Worm (Caenorhabditis elegans) whole organism, mixed stage, embryonic: ENCODE results near the gene Y54G11A.1.

ENCODE experiments used
- M03D4.4 ChIP-seq: sonication (generic microtip); optimal IDR thresholded peaks from 2 replicates; lab custom pipeline; 2017; ENCODE audit warnings: mild to moderate bottlenecking, missing genetic modification characterization, missing compliant biosample characterization
- bed-3 ChIP-seq: fragments of 200-800 bp; sonication (Bioruptor generic); optimal IDR thresholded peaks from 3 replicates; lab custom pipeline; 2018; ENCODE audit warnings: mild to moderate bottlenecking, missing genetic modification characterization, moderate library complexity, missing compliant biosample characterization
- blmp-1 ChIP-seq: fragments of 150-350 bp; optimal IDR thresholded peaks from 2 replicates; lab custom pipeline; 2014; ENCODE audit warnings: missing biosample characterization, missing genetic modification characterization
- ceh-39 ChIP-seq: fragments of 150-350 bp; optimal IDR thresholded peaks from 2 replicates; lab custom pipeline; 2014; ENCODE audit warnings: missing biosample characterization, missing genetic modification characterization
- ceh-43 ChIP-seq: fragments of 200-800 bp; sonication (Bioruptor generic); optimal IDR thresholded peaks from 2 replicates; lab custom pipeline; 2018; ENCODE audit warnings: mild to moderate bottlenecking, missing genetic modification characterization, moderate library complexity, missing compliant biosample characterization
- ceh-83 ChIP-seq: fragments of 200-800 bp; sonication (Bioruptor generic); optimal IDR thresholded peaks from 2 replicates; lab custom pipeline; 2018; ENCODE audit warnings: mild to moderate bottlenecking, missing genetic modification characterization, missing compliant biosample characterization
- ces-1 ChIP-seq: fragments of 150-350 bp; optimal IDR thresholded peaks from 2 replicates; lab custom pipeline; 2014; ENCODE audit warnings: missing biosample characterization, missing genetic modification reagents, missing genetic modification characterization
- cnd-1 ChIP-seq: fragments of 200-800 bp; sonication (Bioruptor generic); optimal IDR thresholded peaks from 2 replicates; lab custom pipeline; 2018; ENCODE audit warnings: mild to moderate bottlenecking, missing genetic modification characterization, missing compliant biosample characterization
- drap-1 ChIP-seq: fragments of 200-800 bp; sonication (Bioruptor generic); optimal IDR thresholded peaks from 3 replicates; lab custom pipeline; 2018; ENCODE audit warnings: mild to moderate bottlenecking, missing genetic modification characterization, missing compliant biosample characterization
- elt-1 ChIP-seq: sonication (generic microtip); optimal IDR thresholded peaks from 2 replicates; lab custom pipeline; 2017; ENCODE audit warnings: missing genetic modification characterization, mild to moderate bottlenecking, missing compliant biosample characterization, antibody characterized with exemption, moderate library complexity, borderline replicate concordance; ENCODE audit not compliant: insufficient read depth
- flh-1 ChIP-seq: fragments of 200-800 bp; sonication (Bioruptor generic); optimal IDR thresholded peaks from 2 replicates; lab custom pipeline; 2018; ENCODE audit warnings: mild to moderate bottlenecking, missing genetic modification characterization, moderate library complexity, missing compliant biosample characterization
- ham-2 ChIP-seq: fragments of 200-800 bp; sonication (Bioruptor generic); optimal IDR thresholded peaks from 2 replicates; lab custom pipeline; 2018; ENCODE audit warnings: mild to moderate bottlenecking, missing genetic modification characterization, missing compliant biosample characterization
- hlh-1 ChIP-seq: fragments of 150-350 bp; optimal IDR thresholded peaks from 2 replicates; lab custom pipeline; 2014; ENCODE audit warnings: missing biosample characterization, missing genetic modification reagents, missing genetic modification characterization
- lin-13 ChIP-seq: fragments of 150-350 bp; optimal IDR thresholded peaks from 2 replicates; lab custom pipeline; 2014; ENCODE audit warnings: missing biosample characterization, missing genetic modification characterization
- lsy-2 ChIP-seq: fragments of 150-350 bp; optimal IDR thresholded peaks from 2 replicates; lab custom pipeline; 2014; ENCODE audit warnings: missing biosample characterization, missing genetic modification characterization
- mab-5 ChIP-seq: fragments of 150-350 bp; optimal IDR thresholded peaks from 2 replicates; lab custom pipeline; 2014; ENCODE audit warnings: missing biosample characterization, missing genetic modification characterization
- mep-1 ChIP-seq: fragments of 150-350 bp; optimal IDR thresholded peaks from 2 replicates; lab custom pipeline; 2017; ENCODE audit warnings: missing biosample characterization, missing genetic modification reagents, missing genetic modification characterization, inconsistent platforms
- mls-2 ChIP-seq: sonication (generic microtip); optimal IDR thresholded peaks from 2 replicates; lab custom pipeline; 2016; ENCODE audit warnings: mild to moderate bottlenecking, missing genetic modification characterization, moderate library complexity, missing compliant biosample characterization
- nhr-12 ChIP-seq: fragments of 150-350 bp; optimal IDR thresholded peaks from 2 replicates; lab custom pipeline; 2014; ENCODE audit warnings: missing biosample characterization, missing genetic modification characterization
- nhr-2 ChIP-seq: fragments of 150-350 bp; optimal IDR thresholded peaks from 2 replicates; lab custom pipeline; 2014; ENCODE audit warnings: missing biosample characterization, missing genetic modification characterization
- nhr-237 ChIP-seq: fragments of 150-350 bp; optimal IDR thresholded peaks from 2 replicates; lab custom pipeline; 2014; ENCODE audit warnings: missing biosample characterization, missing genetic modification characterization
- nhr-28 ChIP-seq: fragments of 150-350 bp; optimal IDR thresholded peaks from 2 replicates; lab custom pipeline; 2014; ENCODE audit warnings: missing biosample characterization, missing genetic modification characterization
- nhr-76 ChIP-seq: sonication (generic microtip); optimal IDR thresholded peaks from 2 replicates; lab custom pipeline; 2017; ENCODE audit warnings: missing biosample characterization, missing genetic modification characterization
- pha-4 ChIP-seq: fragments of 150-350 bp; optimal IDR thresholded peaks from 2 replicates; lab custom pipeline; 2018; ENCODE audit warnings: missing biosample characterization, missing genetic modification reagents, missing genetic modification characterization
- sem-2 ChIP-seq: fragments of 200-800 bp; sonication (Bioruptor generic); optimal IDR thresholded peaks from 2 replicates; lab custom pipeline; 2018; ENCODE audit warnings: mild to moderate bottlenecking, missing genetic modification characterization, missing compliant biosample characterization
- snpc-4 ChIP-seq: fragments of 150-350 bp; optimal IDR thresholded peaks from 2 replicates; lab custom pipeline; 2014; ENCODE audit warnings: missing biosample characterization, missing genetic modification characterization
- sptf-1 ChIP-seq: sonication (generic microtip); optimal IDR thresholded peaks from 2 replicates; lab custom pipeline; 2017; ENCODE audit warnings: mild to moderate bottlenecking, missing genetic modification characterization, moderate library complexity, missing compliant biosample characterization
- tbx-8 ChIP-seq: fragments of 200-800 bp; sonication (Bioruptor generic); optimal IDR thresholded peaks from 2 replicates; lab custom pipeline; 2018; ENCODE audit warnings: mild to moderate bottlenecking, missing genetic modification characterization, moderate library complexity, missing compliant biosample characterization
- unc-120 ChIP-seq: sonication (generic microtip); optimal IDR thresholded peaks from 2 replicates; lab custom pipeline; 2017; ENCODE audit warnings: missing genetic modification characterization, missing compliant biosample characterization; ENCODE audit not compliant: poor library complexity, severe bottlenecking
- unc-39 ChIP-seq: fragments of 150-350 bp; optimal IDR thresholded peaks from 2 replicates; lab custom pipeline; 2014; ENCODE audit warnings: missing biosample characterization, missing genetic modification characterization
- unc-62 ChIP-seq: fragments of 150-350 bp; optimal IDR thresholded peaks from 2 replicates; lab custom pipeline; 2014; ENCODE audit warnings: missing biosample characterization, missing genetic modification reagents, missing genetic modification characterization
- zip-8 ChIP-seq: fragments of 150-350 bp; optimal IDR thresholded peaks from 2 replicates; lab custom pipeline; 2014; ENCODE audit warnings: missing biosample characterization, missing genetic modification characterization

Y54G11A.1 gene

DNA sequence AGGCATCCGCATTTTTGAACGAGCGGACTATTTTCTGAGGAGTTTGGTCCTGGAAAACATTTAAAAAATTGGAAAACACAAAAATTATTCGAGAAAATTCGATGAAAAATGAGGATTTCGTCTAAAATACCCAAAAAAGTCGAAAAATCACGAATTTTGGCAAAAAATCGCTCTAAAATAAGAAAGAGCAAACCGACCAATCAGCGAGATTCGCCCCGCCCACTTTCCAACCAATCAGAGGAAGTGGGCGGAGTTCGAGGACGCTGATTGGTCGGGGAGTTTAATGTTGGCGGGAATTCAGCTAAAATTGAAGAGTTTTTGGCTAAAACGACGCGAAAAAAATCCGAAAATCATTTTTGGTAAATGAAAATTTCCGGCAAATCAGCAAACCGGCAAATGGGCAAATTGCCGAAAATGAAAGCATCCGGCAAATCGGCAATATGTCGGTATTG, at the start of gene Y54G11A.1:
Gene Y54G11A.1 (minus strand): TSS at position 51 of the 452 bp plus-strand sequence.
- TF ChIP-seq elt-1 (tag; lab: Kevin White, UChicago) (no peak), sptf-1 (no peak), hlh-1 (tag; lab: Kevin White, UChicago) (no peak), mab-5 (no peak), ham-2 (GFP tag; lab: Kevin White, UChicago) (no peak), nhr-28 (tag; lab: Kevin White, UChicago) (no peak), unc-120 (no peak), unc-62 (GFP tag; lab: Kevin White, UChicago) (no peak), pha-4 (tag; lab: Kevin White, UChicago) (no peak), blmp-1 (tag; lab: Kevin White, UChicago) (no peak), nhr-237 (tag; lab: Kevin White, UChicago) (no peak), cnd-1 (no peak), snpc-4 (tag; lab: Kevin White, UChicago) (no peak), drap-1 (GFP tag; lab: Kevin White, UChicago) (no peak), zip-8 (no peak), tbx-8 (GFP tag; lab: Kevin White, UChicago) (no peak), ceh-39 (no peak), lin-13 (no peak), mep-1 (tag; lab: Kevin White, UChicago) (no peak), lsy-2 (no peak)

DNA sequence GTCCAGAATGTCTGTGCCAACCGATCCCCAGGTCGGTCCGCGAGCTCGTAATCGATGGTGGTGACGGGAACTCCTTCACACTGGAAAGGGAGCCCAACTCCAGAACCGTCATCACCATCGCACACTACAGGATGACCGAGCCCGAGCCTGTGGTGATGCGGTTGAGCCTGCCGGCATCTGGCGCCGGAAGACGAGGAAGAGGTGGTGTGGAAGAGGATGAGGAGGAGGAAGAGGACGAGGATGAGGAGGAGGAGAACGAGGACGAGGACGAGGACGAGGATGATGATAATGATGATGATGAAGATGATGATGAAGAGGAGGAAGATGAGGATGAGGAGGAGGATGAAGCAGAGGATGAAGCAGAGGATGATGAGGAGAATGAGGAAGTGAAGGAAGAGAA, 49.0 kb upstream of the Y54G11A.1 start, which contains the start of gene Y54G11A.14:
Gene Y54G11A.14 (plus strand): TSS at position 132 of the 400 bp plus-strand sequence.
- TF ChIP-seq ces-1 (GFP tag; lab: Kevin White, UChicago): no peak
- no peak for TF ChIP-seq bed-3 (GFP tag; lab: Kevin White, UChicago)
- no peak for TF ChIP-seq blmp-1 (tag; lab: Kevin White, UChicago)
- TF ChIP-seq ceh-39: no peak
- no peak for TF ChIP-seq sem-2 (GFP tag; lab: Kevin White, UChicago)
- no peak for TF ChIP-seq lsy-2
- no peak for TF ChIP-seq snpc-4 (tag; lab: Kevin White, UChicago)

DNA sequence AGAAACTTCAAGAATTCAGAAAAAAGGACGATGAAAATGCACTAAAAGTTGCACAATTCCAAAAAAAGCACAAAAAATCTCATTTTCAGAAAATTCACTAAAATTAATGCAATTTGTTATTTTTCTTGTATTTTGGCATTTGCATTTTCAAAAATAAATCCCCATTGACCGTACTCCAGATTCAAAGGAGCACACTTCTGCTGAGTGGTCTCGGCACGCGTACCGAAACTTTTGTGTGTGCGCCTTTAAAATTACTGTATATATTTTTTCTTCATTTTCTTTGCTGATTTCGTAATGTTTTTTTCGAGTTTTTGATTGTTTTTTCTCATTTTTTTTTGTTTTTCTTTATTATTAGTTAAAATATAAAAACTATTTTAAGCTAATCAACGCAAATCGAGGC, 43.2 kb upstream of the Y54G11A.1 start:
- TF ChIP-seq ceh-39 (no peak), nhr-28 (tag; lab: Kevin White, UChicago) (no peak), mls-2 (tag; lab: Kevin White, UChicago) (no peak), ham-2 (GFP tag; lab: Kevin White, UChicago) (no peak), ceh-43 (no peak), sem-2 (GFP tag; lab: Kevin White, UChicago) (no peak), unc-120 (no peak), sptf-1 (no peak), hlh-1 (tag; lab: Kevin White, UChicago) (no peak), ceh-83 (no peak), snpc-4 (tag; lab: Kevin White, UChicago) (no peak), pha-4 (tag; lab: Kevin White, UChicago) (no peak), nhr-2 (tag; lab: Kevin White, UChicago) (no peak), flh-1 (GFP tag; lab: Kevin White, UChicago) (no peak), M03D4.4 (tag; lab: Kevin White, UChicago) (no peak), bed-3 (GFP tag; lab: Kevin White, UChicago) (no peak)

DNA sequence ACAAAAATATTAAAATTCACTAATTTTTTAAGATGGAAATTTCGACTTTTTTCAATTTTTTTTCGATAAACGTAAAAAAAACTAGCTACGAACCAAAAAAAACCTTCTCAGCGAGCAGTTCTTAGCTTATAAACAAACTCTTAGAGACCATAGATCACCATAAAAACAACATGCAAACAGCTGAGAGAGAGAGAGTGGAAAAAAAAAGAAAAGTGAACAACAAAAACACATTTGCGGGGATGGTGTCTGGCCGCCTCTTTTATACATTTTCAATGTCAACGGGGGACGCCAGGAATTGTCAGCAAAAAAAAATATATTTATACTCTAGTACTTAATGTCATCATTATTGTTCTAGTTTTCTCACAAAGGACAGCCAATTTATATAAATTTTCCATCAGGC, 42.5 kb upstream of the Y54G11A.1 start:
- no peak for TF ChIP-seq mls-2 (tag; lab: Kevin White, UChicago)
- no peak for TF ChIP-seq ceh-43
- no peak for TF ChIP-seq blmp-1 (tag; lab: Kevin White, UChicago)
- no peak for TF ChIP-seq nhr-12 (tag; lab: Kevin White, UChicago)
- no peak for TF ChIP-seq M03D4.4 (tag; lab: Kevin White, UChicago)
- TF ChIP-seq zip-8: no peak
- no peak for TF ChIP-seq bed-3 (GFP tag; lab: Kevin White, UChicago)
- no peak for TF ChIP-seq unc-39 (tag; lab: Kevin White, UChicago)
- TF ChIP-seq ceh-83: no peak
- no peak for TF ChIP-seq ces-1 (GFP tag; lab: Kevin White, UChicago)
- TF ChIP-seq nhr-76: no peak
- no peak for TF ChIP-seq tbx-8 (GFP tag; lab: Kevin White, UChicago)
